Worm (Caenorhabditis elegans): ENCODE data around the gene F13D12.10.

F13D12.10 gene

ce11 chrII:11731174-11731724 is 17.6 kb downstream of the F13D12.10 start:
- TF ChIP-seq ctbp-1 (GFP tag; IDR thresholded peaks at IDR 0.05) (no peak), mdt-29 (GFP tag; IDR thresholded peaks at IDR 0.05) (no peak), arid-1 (GFP tag; conservative IDR thresholded peaks at IDR 0.05) (0 out of 2 replicates have a peak, but pooled peaks have one; percentile 23), skn-1 (tag; optimal IDR thresholded peaks at IDR 0.05) (no peak), nhr-48 (tag; optimal IDR thresholded peaks at IDR 0.05) (no peak), nhr-77 (tag; optimal IDR thresholded peaks at IDR 0.05) (no peak), gei-8 (GFP tag; optimal IDR thresholded peaks at IDR 0.05) (no peak), nhr-76 (tag; optimal IDR thresholded peaks at IDR 0.05) (no peak), snpc-1.2 (GFP tag; IDR thresholded peaks at IDR 0.05) (no peak), dve-1 (tag; optimal IDR thresholded peaks at IDR 0.05; ENCODE audit: insufficient read depth) (peak; percentile 16), ceh-62 (tag; optimal IDR thresholded peaks at IDR 0.05) (no peak), madf-9 (GFP tag; conservative IDR thresholded peaks at IDR 0.05) (no peak; the same call in 1 of the 2 replicates), mdl-1 (tag; optimal IDR thresholded peaks at IDR 0.05) (no peak), spr-3 (GFP tag; optimal IDR thresholded peaks at IDR 0.05) (no peak), mep-1 (tag; optimal IDR thresholded peaks at IDR 0.05) (no peak), fos-1 (tag; optimal IDR thresholded peaks at IDR 0.05) (no peak), T26A8.4 (GFP tag; IDR thresholded peaks at IDR 0.05) (no peak), ama-1 (optimal IDR thresholded peaks at IDR 0.05) (peak; percentile 51), lsy-2 (tag; optimal IDR thresholded peaks at IDR 0.05) (no peak), vab-7 (GFP tag; IDR thresholded peaks at IDR 0.05) (no peak), lin-39 (tag; optimal IDR thresholded peaks at IDR 0.05) (no peak), ceh-28 (tag; optimal IDR thresholded peaks at IDR 0.05) (no peak), hif-1 (tag; optimal IDR thresholded peaks at IDR 0.05) (no peak), zag-1 (tag; optimal IDR thresholded peaks at IDR 0.05) (no peak), tag-97 (GFP tag; IDR thresholded peaks at IDR 0.05) (no peak), fkh-10 (GFP tag; optimal IDR thresholded peaks at IDR 0.05) (no peak), saeg-2 (GFP tag; IDR thresholded peaks at IDR 0.05) (no peak), spr-1 (tag; optimal IDR thresholded peaks at IDR 0.05) (peak; percentile 82), snpc-4 (tag; optimal IDR thresholded peaks at IDR 0.05) (no peak), D1046.2 (GFP tag; IDR thresholded peaks at IDR 0.05) (0 out of 2 replicates have a peak, but pooled peaks have one; percentile 17), zfp-2 (tag; optimal IDR thresholded peaks at IDR 0.05) (no peak), set-16 (GFP tag; IDR thresholded peaks at IDR 0.05) (no peak), T20F7.1 (GFP tag; optimal IDR thresholded peaks at IDR 0.05) (peak; percentile 2), ZK546.5 (tag; optimal IDR thresholded peaks at IDR 0.05) (no peak), mxl-2 (GFP tag; conservative IDR thresholded peaks at IDR 0.05) (0 out of 2 replicates have a peak, but pooled peaks have one; percentile 32), ces-1 (GFP tag; optimal IDR thresholded peaks at IDR 0.05) (no peak), nhr-28 (tag; optimal IDR thresholded peaks at IDR 0.05) (no peak), nhr-237 (tag; optimal IDR thresholded peaks at IDR 0.05) (no peak), nhr-42 (GFP tag; IDR thresholded peaks at IDR 0.05) (0 out of 2 replicates have a peak, but pooled peaks have one; percentile 51), hmg-1.1 (GFP tag; IDR thresholded peaks at IDR 0.05) (no peak), unc-130 (GFP tag; optimal IDR thresholded peaks at IDR 0.05) (no peak), zfp-3 (GFP tag; conservative IDR thresholded peaks at IDR 0.05) (peak; percentile 78; the same call in 1 of the 2 replicates), lin-1 (GFP tag; IDR thresholded peaks at IDR 0.05) (no peak), hlh-11 (tag; optimal IDR thresholded peaks at IDR 0.05) (peak; percentile 32), zip-11 (GFP tag; IDR thresholded peaks at IDR 0.05) (no peak), lin-15B (tag; optimal IDR thresholded peaks at IDR 0.05) (no peak), ceh-82 (tag; optimal IDR thresholded peaks at IDR 0.05) (no peak), egl-27 (tag; optimal IDR thresholded peaks at IDR 0.05) (no peak), Y48G9A.11 (GFP tag; IDR thresholded peaks at IDR 0.05) (no peak), madf-5 (GFP tag; IDR thresholded peaks at IDR 0.05) (no peak), nhr-41 (GFP tag; IDR thresholded peaks at IDR 0.05) (no peak)
